Worm (Caenorhabditis elegans): ENCODE results near the gene jmjd-5.
A peak's percentile ranks its signal among the peaks of the same experiment; 100 is the strongest.

jmjd-5 gene

DNA sequence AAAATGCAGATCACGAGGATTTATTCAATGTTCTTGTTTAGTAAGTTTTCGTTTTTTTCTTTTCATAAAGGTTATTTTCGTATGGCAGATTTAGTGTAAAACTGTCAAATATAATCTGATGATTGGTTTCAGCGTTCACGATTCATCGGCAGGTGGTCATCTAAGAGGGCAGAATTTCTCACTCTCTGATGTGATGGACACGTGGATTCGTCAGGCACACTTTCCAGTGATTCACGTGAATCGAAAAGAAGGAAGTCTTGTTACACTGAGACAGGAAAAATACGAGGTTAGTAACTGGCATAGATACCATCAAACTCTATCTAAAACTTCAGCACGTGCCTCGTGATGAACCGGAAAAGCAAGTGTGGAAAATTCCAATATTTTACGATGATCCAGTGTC, 32.6 kb upstream of the jmjd-5 start (continued):
- no peak for TF ChIP-seq fkh-8 (tag; optimal IDR thresholded peaks at IDR 0.05)
- TF ChIP-seq sox-4 (tag; optimal IDR thresholded peaks at IDR 0.05) = no peak
- TF ChIP-seq mab-9 (GFP tag; IDR thresholded peaks at IDR 0.05) = no peak
- no peak for TF ChIP-seq ceh-63 (GFP tag; optimal IDR thresholded peaks at IDR 0.05)
- TF ChIP-seq sptf-1 (tag; optimal IDR thresholded peaks at IDR 0.05) = no peak
- no peak for TF ChIP-seq ceh-82 (tag; optimal IDR thresholded peaks at IDR 0.05)
- TF ChIP-seq zag-1 (tag; optimal IDR thresholded peaks at IDR 0.05) = no peak
- no peak for TF ChIP-seq lin-15B (tag; optimal IDR thresholded peaks at IDR 0.05)
- no peak for TF ChIP-seq Y116A8C.19 (tag; optimal IDR thresholded peaks at IDR 0.05; ENCODE audit: borderline replicate concordance)
- TF ChIP-seq nhr-90 (tag; optimal IDR thresholded peaks at IDR 0.05; ENCODE audit: poor library complexity) = no peak
- TF ChIP-seq lin-35 (GFP tag; optimal IDR thresholded peaks at IDR 0.05) = peak in 1 of 2 experiments; percentile 29
- no peak for TF ChIP-seq nhr-237 (tag; optimal IDR thresholded peaks at IDR 0.05)
- no peak for TF ChIP-seq egl-27 (tag; optimal IDR thresholded peaks at IDR 0.05)
- peak in 1 of 6 experiments; percentile 28 for TF ChIP-seq elt-3 (tag; optimal IDR thresholded peaks at IDR 0.05)
- peak; percentile 24 for TF ChIP-seq tbx-2 (tag; optimal IDR thresholded peaks at IDR 0.05)
- TF ChIP-seq nhr-12 (tag; optimal IDR thresholded peaks at IDR 0.05) = no peak
- no peak for TF ChIP-seq nhr-11 (tag; optimal IDR thresholded peaks at IDR 0.05)
- peak in 1 of 2 experiments; percentile 22 for TF ChIP-seq mdl-1 (tag; optimal IDR thresholded peaks at IDR 0.05)
- TF ChIP-seq elt-2 (tag; optimal IDR thresholded peaks at IDR 0.05) = no peak
- TF ChIP-seq sup-37 (GFP tag; optimal IDR thresholded peaks at IDR 0.05) = no peak
- TF ChIP-seq fkh-10 (GFP tag; optimal IDR thresholded peaks at IDR 0.05) = no peak
- TF ChIP-seq nhr-71 (tag; optimal IDR thresholded peaks at IDR 0.05) = peak; percentile 3
- no peak for TF ChIP-seq dsc-1 (tag; optimal IDR thresholded peaks at IDR 0.05)
- TF ChIP-seq snu-23 (GFP tag; optimal IDR thresholded peaks at IDR 0.05) = no peak
- no peak for TF ChIP-seq xbp-1 (tag; optimal IDR thresholded peaks at IDR 0.05)
- no peak for TF ChIP-seq mef-2 (tag; optimal IDR thresholded peaks at IDR 0.05)

DNA sequence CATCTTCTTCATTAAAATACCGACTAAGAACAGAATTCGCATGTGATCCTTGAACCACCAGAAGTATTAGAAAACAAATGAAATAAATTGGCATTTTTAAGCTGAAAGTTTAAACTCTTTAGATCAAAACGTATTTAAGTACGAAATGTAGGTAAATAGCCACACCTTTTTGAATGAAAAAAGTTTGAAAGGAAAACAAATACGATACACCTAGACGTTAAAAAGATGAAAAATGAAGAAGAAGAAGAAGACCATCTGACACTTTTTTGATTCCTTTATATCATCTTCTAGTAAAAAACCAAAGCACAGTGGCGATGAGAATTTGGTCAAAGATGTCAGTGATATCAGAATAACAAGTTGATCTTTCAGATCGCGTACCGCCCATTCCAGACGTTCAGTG, 31.4 kb upstream of the jmjd-5 start, which contains the start of gene Y42A5A.3:
Y42A5A.3 (minus strand) TSS at position 101 of the 400 bp plus-strand sequence.
- TF ChIP-seq mep-1 (tag; optimal IDR thresholded peaks at IDR 0.05) = no peak
- TF ChIP-seq nhr-84 (tag; optimal IDR thresholded peaks at IDR 0.05) = no peak
- no peak for TF ChIP-seq lir-3 (tag; optimal IDR thresholded peaks at IDR 0.05; ENCODE audit: poor library complexity)
- TF ChIP-seq blmp-1 (tag; optimal IDR thresholded peaks at IDR 0.05) = peak; percentile 5
- no peak for TF ChIP-seq ztf-4 (tag; optimal IDR thresholded peaks at IDR 0.05)
- TF ChIP-seq lin-14 (GFP tag; optimal IDR thresholded peaks at IDR 0.05) = no peak
- TF ChIP-seq ceh-88 (GFP tag; IDR thresholded peaks at IDR 0.05) = no peak
- TF ChIP-seq tbx-2 (tag; optimal IDR thresholded peaks at IDR 0.05) = no peak
- no peak for TF ChIP-seq grh-1 (GFP tag; IDR thresholded peaks at IDR 0.05)
- no peak for TF ChIP-seq fkh-8 (tag; optimal IDR thresholded peaks at IDR 0.05)
- TF ChIP-seq elt-3 (tag; optimal IDR thresholded peaks at IDR 0.05) = peak in 1 of 6 experiments; percentile 21
- TF ChIP-seq pax-3 (tag; optimal IDR thresholded peaks at IDR 0.05) = no peak

DNA sequence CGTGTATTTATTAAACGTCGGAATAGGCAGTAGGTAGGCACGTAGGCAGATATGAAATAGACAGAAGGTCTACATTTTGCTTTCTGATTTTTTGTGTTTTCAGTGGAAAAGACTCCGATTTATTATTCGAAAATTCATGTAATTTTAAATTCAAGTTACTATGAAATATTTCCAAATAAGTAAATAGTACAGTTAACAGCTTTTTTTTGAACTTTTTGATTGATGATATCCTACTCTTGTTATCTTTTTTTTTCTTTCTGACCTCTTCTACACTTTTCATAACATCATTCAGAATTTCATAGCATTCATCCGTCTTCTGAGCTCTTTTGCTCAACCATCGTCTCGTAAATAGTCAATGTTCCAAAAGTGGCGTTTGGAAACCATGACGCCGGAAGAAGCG, 28.7 kb upstream of the jmjd-5 start, which contains the start of gene cdkl-1:
cdkl-1 (plus strand) TSS at position 301 of the 400 bp plus-strand sequence.
- TF ChIP-seq lir-3 (tag; optimal IDR thresholded peaks at IDR 0.05; ENCODE audit: poor library complexity) (no peak), unc-86 (tag; optimal IDR thresholded peaks at IDR 0.05) (no peak), hlh-4 (tag; optimal IDR thresholded peaks at IDR 0.05) (no peak), snpc-4 (tag; optimal IDR thresholded peaks at IDR 0.05) (no peak), Y116A8C.19 (tag; optimal IDR thresholded peaks at IDR 0.05; ENCODE audit: borderline replicate concordance) (no peak), egl-13 (tag; optimal IDR thresholded peaks at IDR 0.05) (no peak), nhr-11 (tag; optimal IDR thresholded peaks at IDR 0.05) (no peak), nhr-77 (tag; optimal IDR thresholded peaks at IDR 0.05) (no peak), sox-4 (tag; optimal IDR thresholded peaks at IDR 0.05) (no peak), nhr-237 (tag; optimal IDR thresholded peaks at IDR 0.05) (no peak), xbp-1 (tag; optimal IDR thresholded peaks at IDR 0.05) (no peak), pag-3 (tag; optimal IDR thresholded peaks at IDR 0.05; ENCODE audit: borderline replicate concordance, insufficient read depth) (no peak), vab-15 (tag; optimal IDR thresholded peaks at IDR 0.05) (no peak)

All from whole organism, L1 larva.